Worm (Caenorhabditis elegans) whole organism, L4/young adult: ENCODE measurements around the gene F10G7.5.

Experiments used
- W03F9.2 ChIP-seq: fragments of 150-350 bp; optimal IDR thresholded peaks from 2 replicates; lab custom pipeline; 2014; ENCODE audit warnings: missing biosample characterization, missing genetic modification characterization
- dao-5 ChIP-seq: sonication (generic microtip); optimal IDR thresholded peaks from 2 replicates; lab custom pipeline; 2016; ENCODE audit warnings: missing genotype, missing genetic modification characterization, moderate library complexity, missing compliant biosample characterization
- him-1 ChIP-seq: sonication (generic microtip); optimal IDR thresholded peaks from 2 replicates; lab custom pipeline; 2016; ENCODE audit warnings: missing genotype, missing genetic modification reagents, missing genetic modification characterization, missing compliant biosample characterization

The F10G7.5 gene

DNA sequence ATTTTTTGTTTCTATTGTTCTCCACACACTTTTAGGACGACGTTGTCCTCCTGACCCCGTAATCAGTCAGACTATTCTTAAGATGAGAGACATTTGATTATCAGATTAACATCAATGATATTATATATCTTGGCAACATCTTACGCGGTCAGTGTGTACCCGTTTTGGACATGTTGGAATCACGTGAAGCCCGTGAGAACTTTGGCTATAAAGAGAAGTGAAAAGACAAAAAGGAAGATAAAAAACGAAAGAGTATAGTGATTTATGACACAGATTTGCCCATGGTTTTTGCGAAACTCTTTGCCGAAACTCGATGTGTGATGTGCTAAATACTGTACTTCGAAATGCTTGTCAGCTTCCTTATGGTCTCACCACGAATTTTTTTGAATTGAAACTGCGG, 52.1 kb downstream of the F10G7.5 start:
- TF ChIP-seq him-1 (no peak), W03F9.2 (tag; lab: Kevin White, UChicago) (no peak), dao-5 (tag; lab: Kevin White, UChicago) (no peak)
